Worm (Caenorhabditis elegans): ENCODE results near the gene elof-1.
A peak's percentile ranks its signal among the peaks of the same experiment; 100 is the strongest.

elof-1 gene

ce11 chrII:14357936-14358416, 8.4 kb downstream of the elof-1 start, which contains the start of the genes agl-1 and pfs-2 (continued):
- TF ChIP-seq syd-9 (tag; optimal IDR thresholded peaks at IDR 0.05): no peak
- TF ChIP-seq npax-4 (tag; optimal IDR thresholded peaks at IDR 0.05): no peak
- no peak for TF ChIP-seq pax-1 (tag; optimal IDR thresholded peaks at IDR 0.05)
- no peak for TF ChIP-seq ceh-24 (tag; optimal IDR thresholded peaks at IDR 0.05)
- no peak for TF ChIP-seq ztf-16 (tag; optimal IDR thresholded peaks at IDR 0.05)
- TF ChIP-seq madf-2 (tag; optimal IDR thresholded peaks at IDR 0.05): peak; percentile 21
- no peak for TF ChIP-seq ceh-9 (tag; optimal IDR thresholded peaks at IDR 0.05)
- TF ChIP-seq T23F11.4 (GFP tag; optimal IDR thresholded peaks at IDR 0.05): no peak
- peak; percentile 43 for TF ChIP-seq hlh-30 (tag; optimal IDR thresholded peaks at IDR 0.05; ENCODE audit: insufficient read depth)
- TF ChIP-seq hlh-8 (tag; optimal IDR thresholded peaks at IDR 0.05): no peak
- TF ChIP-seq pha-4 (tag; optimal IDR thresholded peaks at IDR 0.05): no peak
- peak; percentile 7 for TF ChIP-seq ref-2 (tag; optimal IDR thresholded peaks at IDR 0.05)
- no peak for TF ChIP-seq ceh-34 (tag; optimal IDR thresholded peaks at IDR 0.05)
- no peak for TF ChIP-seq ceh-30 (tag; optimal IDR thresholded peaks at IDR 0.05)
- no peak for TF ChIP-seq ceh-22 (tag; optimal IDR thresholded peaks at IDR 0.05)
- no peak for TF ChIP-seq hlh-13 (GFP tag; optimal IDR thresholded peaks at IDR 0.05)
- no peak for TF ChIP-seq odd-2 (tag; optimal IDR thresholded peaks at IDR 0.05)
- TF ChIP-seq fax-1 (tag; optimal IDR thresholded peaks at IDR 0.05): peak; percentile 11
- peak; percentile 21 for TF ChIP-seq unc-86 (tag; optimal IDR thresholded peaks at IDR 0.05)
- no peak for TF ChIP-seq hlh-15 (tag; optimal IDR thresholded peaks at IDR 0.05)
- TF ChIP-seq elt-4 (tag; optimal IDR thresholded peaks at IDR 0.05): no peak
- TF ChIP-seq unc-55 (GFP tag; optimal IDR thresholded peaks at IDR 0.05): no peak
- no peak for TF ChIP-seq C38D4.7 (GFP tag; optimal IDR thresholded peaks at IDR 0.05)
- no peak for TF ChIP-seq lin-11 (tag; optimal IDR thresholded peaks at IDR 0.05)
- TF ChIP-seq elt-2 (tag; optimal IDR thresholded peaks at IDR 0.05): peak; percentile 42
- TF ChIP-seq ets-4 (tag; optimal IDR thresholded peaks at IDR 0.05): no peak
- no peak for TF ChIP-seq pros-1 (tag; optimal IDR thresholded peaks at IDR 0.05)
- no peak for TF ChIP-seq ceh-6 (GFP tag; optimal IDR thresholded peaks at IDR 0.05)
- no peak for TF ChIP-seq dve-1 (tag; optimal IDR thresholded peaks at IDR 0.05)
- TF ChIP-seq hlh-6 (tag; optimal IDR thresholded peaks at IDR 0.05): no peak
- peak; percentile 21 for TF ChIP-seq rnt-1 (tag; optimal IDR thresholded peaks at IDR 0.05)
- no peak for TF ChIP-seq dmd-4 (tag; optimal IDR thresholded peaks at IDR 0.05; ENCODE audit: borderline replicate concordance)
- TF ChIP-seq tbx-7 (tag; optimal IDR thresholded peaks at IDR 0.05): no peak

- TF ChIP-seq unc-86 (tag; optimal IDR thresholded peaks at IDR 0.05) (no peak), fkh-10 (GFP tag; optimal IDR thresholded peaks at IDR 0.05) (no peak), elt-2 (tag; optimal IDR thresholded peaks at IDR 0.05) (no peak), fkh-6 (tag; optimal IDR thresholded peaks at IDR 0.05) (no peak), nfya-1 (tag; optimal IDR thresholded peaks at IDR 0.05) (no peak), unc-3 (GFP tag; conservative IDR thresholded peaks at IDR 0.05) (no peak), unc-3 (tag; optimal IDR thresholded peaks at IDR 0.05) (no peak), C38D4.7 (GFP tag; optimal IDR thresholded peaks at IDR 0.05) (no peak), pat-9 (tag; optimal IDR thresholded peaks at IDR 0.05) (no peak)
These were observed 9.5 kb downstream of the elof-1 start for ce11 chrII:14359007-14359406.

ce11 chrII:14360675-14361074, 11.1 kb downstream of the elof-1 start:
- TF ChIP-seq unc-3 (GFP tag; conservative IDR thresholded peaks at IDR 0.05) (no peak), unc-3 (tag; optimal IDR thresholded peaks at IDR 0.05) (no peak), dmd-4 (tag; optimal IDR thresholded peaks at IDR 0.05; ENCODE audit: borderline replicate concordance) (no peak), dve-1 (tag; optimal IDR thresholded peaks at IDR 0.05) (no peak), ceh-22 (tag; optimal IDR thresholded peaks at IDR 0.05) (no peak), sdc-2 (tag; optimal IDR thresholded peaks at IDR 0.05) (peak; percentile 8)
